Worm (Caenorhabditis elegans) whole organism, L4 larva: ENCODE measurements around the gene str-236.

Experiments
- D1046.2 ChIP-seq: fragments of 200-800 bp; sonication (Bioruptor generic); IDR thresholded peaks from 2 replicates; pipeline ENCODE4 v1.3.6; 2022; ENCODE audit warnings: missing genetic modification characterization, missing compliant biosample characterization
- Y48G9A.11 ChIP-seq: fragments of 200-800 bp; sonication (Bioruptor generic); IDR thresholded peaks from 2 replicates; pipeline ENCODE4 v1.3.6; 2022; ENCODE audit warnings: missing genetic modification reagents, missing genetic modification characterization, missing compliant biosample characterization
- madf-5 ChIP-seq, 2 experiments: fragments of 200-800 bp; sonication (Bioruptor generic); IDR thresholded peaks; 2 replicates each; pipeline ENCODE4 v1.3.6; 2022; ENCODE audit warnings: missing compliant biosample characterization in 2 of 2, missing genetic modification characterization in 2 of 2
- mxl-3 ChIP-seq: fragments of 200-800 bp; sonication (Bioruptor generic); optimal IDR thresholded peaks from 2 replicates; lab custom pipeline; 2018; ENCODE audit warnings: mild to moderate bottlenecking, missing genetic modification characterization, missing compliant biosample characterization
- pqm-1 ChIP-seq: sonication (generic microtip); optimal IDR thresholded peaks from 2 replicates; lab custom pipeline; 2017; ENCODE audit warnings: missing biosample characterization, missing genetic modification characterization

ce11 chrV:1553004-1553403 lies 25.1 kb upstream of the str-236 start, which contains the start of gene srsx-8:
- TF ChIP-seq pqm-1 (tag; lab: Kevin White, UChicago) (no peak), madf-5 (GFP tag; IDR thresholded peaks at IDR 0.05; lab: Robert Waterston, UW) (no peak), Y48G9A.11 (no peak), mxl-3 (no peak), D1046.2 (GFP tag; lab: Robert Waterston, UW) (no peak)
